Worm (Caenorhabditis elegans) whole organism, L1 larva: ENCODE results near the gene C43G2.3.

Source experiments
- C04F5.9 ChIP-seq: sonication (generic microtip); optimal IDR thresholded peaks from 2 replicates; lab custom pipeline; 2016; ENCODE audit warnings: missing genetic modification characterization, missing compliant biosample characterization
- C16A3.4 ChIP-seq: fragments of 150-350 bp; optimal IDR thresholded peaks from 2 replicates; lab custom pipeline; 2014; ENCODE audit warnings: missing biosample characterization, missing genetic modification characterization
- F16B12.6 ChIP-seq: fragments of 150-350 bp; optimal IDR thresholded peaks from 2 replicates; lab custom pipeline; 2014; ENCODE audit warnings: missing biosample characterization, missing genetic modification characterization
- Y116A8C.19 ChIP-seq: sonication (generic microtip); optimal IDR thresholded peaks from 2 replicates; lab custom pipeline; 2016; ENCODE audit warnings: missing compliant biosample characterization, missing genetic modification characterization, borderline replicate concordance
- alr-1 ChIP-seq: fragments of 200-800 bp; sonication (Bioruptor generic); optimal IDR thresholded peaks from 2 replicates; lab custom pipeline; 2018; ENCODE audit warnings: borderline replicate concordance, mild to moderate bottlenecking, missing genetic modification characterization, missing compliant biosample characterization
- ceh-63 ChIP-seq: fragments of 200-800 bp; sonication (Bioruptor generic); optimal IDR thresholded peaks from 2 replicates; lab custom pipeline; 2018; ENCODE audit warnings: mild to moderate bottlenecking, missing genetic modification characterization, missing compliant biosample characterization
- ceh-8 ChIP-seq: fragments of 200-800 bp; sonication (Bioruptor generic); optimal IDR thresholded peaks from 2 replicates; lab custom pipeline; 2018; ENCODE audit warnings: mild to moderate bottlenecking, missing genetic modification characterization, moderate library complexity, missing compliant biosample characterization
- ceh-82 ChIP-seq, 3 experiments: fragments of 150-350 bp in 1 of 3; sonication (generic microtip) in 2 of 3; optimal IDR thresholded peaks; 2 replicates each; lab custom pipeline; 2014 to 2017; ENCODE audit warnings: missing biosample characterization in 3 of 3, missing genetic modification characterization in 3 of 3
- ceh-88 ChIP-seq: fragments of 200-800 bp; sonication (Bioruptor generic); IDR thresholded peaks from 2 replicates; pipeline ENCODE4 v1.3.6; 2022; ENCODE audit warnings: missing genetic modification characterization, missing compliant biosample characterization
- ces-1 ChIP-seq: fragments of 150-350 bp; optimal IDR thresholded peaks from 2 replicates; lab custom pipeline; 2014; ENCODE audit warnings: missing biosample characterization, missing genetic modification reagents, missing genetic modification characterization
- dpl-1 ChIP-seq, 3 experiments: fragments of 150-350 bp in 2 of 3; sonication (generic microtip) in 1 of 3; optimal IDR thresholded peaks; 2 replicates each; lab custom pipeline; 2014 to 2017; ENCODE audit warnings: missing biosample characterization in 3 of 3, missing genetic modification characterization in 3 of 3, missing genetic modification reagents in 3 of 3
- dsc-1 ChIP-seq: sonication (generic microtip); optimal IDR thresholded peaks from 2 replicates; lab custom pipeline; 2016; ENCODE audit warnings: mild to moderate bottlenecking, missing genetic modification characterization, missing compliant biosample characterization
- egl-13 ChIP-seq: sonication (generic microtip); optimal IDR thresholded peaks from 2 replicates; lab custom pipeline; 2016; ENCODE audit warnings: missing genotype, missing genetic modification reagents, missing genetic modification characterization, missing compliant biosample characterization
- egl-27 ChIP-seq, 2 experiments: fragments of 150-350 bp in 1 of 2; sonication (generic microtip); optimal IDR thresholded peaks; 3 replicates each; lab custom pipeline; 2017 to 2018; ENCODE audit warnings: missing biosample characterization in 2 of 2, missing genetic modification characterization in 2 of 2, missing genetic modification reagents in 2 of 2
- fkh-10 ChIP-seq: sonication (generic microtip); optimal IDR thresholded peaks from 2 replicates; lab custom pipeline; 2017; ENCODE audit warnings: missing biosample characterization, missing genetic modification reagents, missing genetic modification characterization
- fkh-8 ChIP-seq: sonication (generic microtip); optimal IDR thresholded peaks from 2 replicates; lab custom pipeline; 2016; ENCODE audit warnings: mild to moderate bottlenecking, missing genetic modification characterization, missing compliant biosample characterization
- fos-1 ChIP-seq: fragments of 150-350 bp; optimal IDR thresholded peaks from 2 replicates; lab custom pipeline; 2014; ENCODE audit warnings: missing biosample characterization, missing genetic modification characterization
- hlh-17 ChIP-seq: fragments of 200-800 bp; sonication (Bioruptor generic); optimal IDR thresholded peaks from 2 replicates; lab custom pipeline; 2018; ENCODE audit warnings: missing genetic modification characterization, mild to moderate bottlenecking, missing compliant biosample characterization, moderate library complexity, borderline replicate concordance
- irx-1 ChIP-seq: sonication (generic microtip); optimal IDR thresholded peaks from 2 replicates; lab custom pipeline; 2016; ENCODE audit warnings: missing genetic modification characterization, missing compliant biosample characterization
- isw-1 ChIP-seq: fragments of 200-800 bp; sonication (Bioruptor generic); IDR thresholded peaks from 2 replicates; pipeline ENCODE4 v1.3.6; 2022; ENCODE audit warnings: missing genetic modification characterization, missing compliant biosample characterization
- jun-1 ChIP-seq: fragments of 150-350 bp; optimal IDR thresholded peaks from 2 replicates; lab custom pipeline; 2014; ENCODE audit warnings: missing biosample characterization, missing genetic modification reagents, missing genetic modification characterization
- lin-14 ChIP-seq: fragments of 200-800 bp; sonication (Bioruptor generic); optimal IDR thresholded peaks from 2 replicates; lab custom pipeline; 2018; ENCODE audit warnings: mild to moderate bottlenecking, missing genetic modification characterization, moderate library complexity, missing compliant biosample characterization
- lin-15B ChIP-seq: fragments of 150-350 bp; sonication (generic microtip); optimal IDR thresholded peaks from 3 replicates; lab custom pipeline; 2014; ENCODE audit warnings: missing biosample characterization, missing genetic modification characterization
- lin-39 ChIP-seq: fragments of 150-350 bp; optimal IDR thresholded peaks from 2 replicates; lab custom pipeline; 2014; ENCODE audit warnings: missing biosample characterization, missing genetic modification reagents, missing genetic modification characterization
- lsy-2 ChIP-seq, 2 experiments: fragments of 150-350 bp; optimal IDR thresholded peaks; 2 replicates each; lab custom pipeline; 2014; ENCODE audit warnings: missing biosample characterization in 2 of 2, missing genetic modification characterization in 2 of 2
- mab-9 ChIP-seq: fragments of 200-800 bp; sonication (Bioruptor generic); IDR thresholded peaks from 2 replicates; pipeline ENCODE4 v1.3.6; 2022; ENCODE audit warnings: missing genetic modification reagents, missing genetic modification characterization, missing compliant biosample characterization
- nhr-11 ChIP-seq: fragments of 150-350 bp; optimal IDR thresholded peaks from 2 replicates; lab custom pipeline; 2014; ENCODE audit warnings: missing biosample characterization, missing genetic modification characterization
- nhr-19 ChIP-seq: fragments of 200-800 bp; sonication (Bioruptor generic); conservative IDR thresholded peaks from 2 replicates; pipeline ENCODE4 v1.3.6; 2022; ENCODE audit warnings: missing genetic modification characterization, missing compliant biosample characterization
- nhr-237 ChIP-seq: fragments of 150-350 bp; optimal IDR thresholded peaks from 2 replicates; lab custom pipeline; 2014; ENCODE audit warnings: missing biosample characterization, missing genetic modification characterization
- nhr-28 ChIP-seq: fragments of 150-350 bp; optimal IDR thresholded peaks from 2 replicates; lab custom pipeline; 2014; ENCODE audit warnings: missing biosample characterization, missing genetic modification characterization
- nhr-47 ChIP-seq: sonication (generic microtip); optimal IDR thresholded peaks from 2 replicates; lab custom pipeline; 2016; ENCODE audit warnings: mild to moderate bottlenecking, missing genetic modification characterization, moderate library complexity, missing compliant biosample characterization
- nhr-71 ChIP-seq: sonication (generic microtip); optimal IDR thresholded peaks from 2 replicates; lab custom pipeline; 2016; ENCODE audit warnings: mild to moderate bottlenecking, missing genetic modification characterization, moderate library complexity, missing compliant biosample characterization
- nhr-76 ChIP-seq: sonication (generic microtip); optimal IDR thresholded peaks from 2 replicates; lab custom pipeline; 2017; ENCODE audit warnings: missing biosample characterization, missing genetic modification characterization
- nhr-77 ChIP-seq: fragments of 150-350 bp; optimal IDR thresholded peaks from 2 replicates; lab custom pipeline; 2014; ENCODE audit warnings: missing biosample characterization, missing genetic modification characterization
- pag-3 ChIP-seq: sonication (generic microtip); optimal IDR thresholded peaks from 2 replicates; lab custom pipeline; 2017; ENCODE audit warnings: missing genetic modification characterization, mild to moderate bottlenecking, missing compliant biosample characterization, antibody characterized with exemption, borderline replicate concordance; ENCODE audit not compliant: insufficient read depth
- pax-3 ChIP-seq: fragments of 200-800 bp; sonication (Bioruptor generic); optimal IDR thresholded peaks from 2 replicates; lab custom pipeline; 2018; ENCODE audit warnings: mild to moderate bottlenecking, missing genetic modification characterization, moderate library complexity, missing compliant biosample characterization
- rnt-1 ChIP-seq: sonication (generic microtip); optimal IDR thresholded peaks from 2 replicates; lab custom pipeline; 2016; ENCODE audit warnings: mild to moderate bottlenecking, missing genetic modification characterization, moderate library complexity, missing compliant biosample characterization
- skn-1 ChIP-seq: fragments of 150-350 bp; optimal IDR thresholded peaks from 2 replicates; lab custom pipeline; 2014; ENCODE audit warnings: missing biosample characterization, missing genetic modification characterization
- snpc-4 ChIP-seq: fragments of 150-350 bp; optimal IDR thresholded peaks from 2 replicates; lab custom pipeline; 2014; ENCODE audit warnings: missing biosample characterization, missing genetic modification characterization
- sox-4 ChIP-seq: sonication (generic microtip); optimal IDR thresholded peaks from 2 replicates; lab custom pipeline; 2016; ENCODE audit warnings: missing genetic modification characterization, missing compliant biosample characterization
- sptf-1 ChIP-seq: fragments of 150-350 bp; optimal IDR thresholded peaks from 2 replicates; lab custom pipeline; 2014; ENCODE audit warnings: missing biosample characterization, missing genetic modification characterization
- sup-37 ChIP-seq: fragments of 200-800 bp; sonication (Bioruptor generic); optimal IDR thresholded peaks from 2 replicates; lab custom pipeline; 2018; ENCODE audit warnings: mild to moderate bottlenecking, missing genetic modification characterization, missing compliant biosample characterization
- tbx-2 ChIP-seq: sonication (generic microtip); optimal IDR thresholded peaks from 2 replicates; lab custom pipeline; 2016; ENCODE audit warnings: missing genetic modification characterization, missing compliant biosample characterization
- tlp-1 ChIP-seq: fragments of 150-350 bp; optimal IDR thresholded peaks from 2 replicates; lab custom pipeline; 2014; ENCODE audit warnings: missing biosample characterization, missing genetic modification characterization
- unc-86 ChIP-seq: sonication (generic microtip); optimal IDR thresholded peaks from 2 replicates; lab custom pipeline; 2016; ENCODE audit warnings: missing genetic modification characterization, missing compliant biosample characterization
- unc-98 ChIP-seq: fragments of 200-800 bp; sonication (Bioruptor generic); IDR thresholded peaks from 2 replicates; pipeline ENCODE4 v1.3.6; 2022; ENCODE audit warnings: missing genetic modification characterization, missing compliant biosample characterization
- vab-15 ChIP-seq: sonication (generic microtip); optimal IDR thresholded peaks from 2 replicates; lab custom pipeline; 2017; ENCODE audit warnings: missing genotype, mild to moderate bottlenecking, missing genetic modification characterization, missing compliant biosample characterization
- xbp-1 ChIP-seq: sonication (generic microtip); optimal IDR thresholded peaks from 2 replicates; lab custom pipeline; 2016; ENCODE audit warnings: missing genetic modification characterization, missing compliant biosample characterization
- zag-1 ChIP-seq: fragments of 150-350 bp; optimal IDR thresholded peaks from 2 replicates; lab custom pipeline; 2014; ENCODE audit warnings: missing biosample characterization, missing genetic modification characterization
- zip-4 ChIP-seq: fragments of 200-800 bp; sonication (Bioruptor generic); optimal IDR thresholded peaks from 2 replicates; lab custom pipeline; 2018; ENCODE audit warnings: mild to moderate bottlenecking, missing genetic modification characterization, moderate library complexity, missing compliant biosample characterization
- ztf-11 ChIP-seq, 2 experiments: sonication (generic microtip); optimal IDR thresholded peaks; 2 replicates each; lab custom pipeline; 2016 to 2017; ENCODE audit warnings: missing genetic modification characterization in 2 of 2, missing biosample characterization in 1 of 2, missing compliant biosample characterization in 1 of 2
- ztf-4 ChIP-seq: fragments of 150-350 bp; optimal IDR thresholded peaks from 2 replicates; lab custom pipeline; 2014; ENCODE audit warnings: missing biosample characterization, missing genetic modification characterization

The C43G2.3 gene

ce11 chrIV:6585397-6585921 lies 7.4 kb downstream of the C43G2.3 start, which contains the start of the genes F38A5.2 and dnj-11 (continued):
- TF ChIP-seq tlp-1 (tag; lab: Kevin White, UChicago) (no peak), hlh-17 (GFP tag; lab: Kevin White, UChicago) (no peak), sptf-1 (tag; lab: Kevin White, UChicago) (no peak), fkh-10 (GFP tag; lab: Kevin White, UChicago) (peak; percentile 65), vab-15 (tag; lab: Kevin White, UChicago) (peak; percentile 55), tbx-2 (peak; percentile 86), fkh-8 (peak; percentile 81), lsy-2 (tag; optimal IDR thresholded peaks at IDR 0.05; lab: Kevin White, UChicago) (peak; percentile 87 to 93), ztf-11 (tag; optimal IDR thresholded peaks at IDR 0.05; lab: Kevin White, UChicago) (peak in 1 of 2 experiments; percentile 48), nhr-76 (tag; lab: Kevin White, UChicago) (no peak), nhr-47 (tag; lab: Kevin White, UChicago) (peak; percentile 88), rnt-1 (tag; lab: Kevin White, UChicago) (peak; percentile 90), ceh-63 (GFP tag; lab: Kevin White, UChicago) (no peak), Y116A8C.19 (tag; lab: Kevin White, UChicago) (no peak), skn-1 (peak; percentile 90), nhr-11 (tag; lab: Kevin White, UChicago) (no peak), nhr-237 (tag; lab: Kevin White, UChicago) (peak; percentile 52), nhr-77 (tag; lab: Kevin White, UChicago) (peak; percentile 77), ceh-82 (tag; optimal IDR thresholded peaks at IDR 0.05; lab: Kevin White, UChicago) (peak; percentile 70 to 93 (median 80)), C16A3.4 (peak; percentile 86), ceh-88 (GFP tag; lab: Robert Waterston, UW) (peak; percentile 52; the same call in 1 of the 2 replicates), snpc-4 (tag; lab: Kevin White, UChicago) (peak; percentile 67), zip-4 (GFP tag; lab: Kevin White, UChicago) (peak; percentile 58), mab-9 (no peak), zag-1 (tag; lab: Kevin White, UChicago) (no peak), alr-1 (tag; lab: Kevin White, UChicago) (no peak), lin-39 (tag; lab: Kevin White, UChicago) (peak; percentile 59), jun-1 (tag; lab: Kevin White, UChicago) (peak; percentile 69), F16B12.6 (tag; lab: Kevin White, UChicago) (peak; percentile 60), lin-14 (peak; percentile 89), ces-1 (GFP tag; lab: Kevin White, UChicago) (no peak), unc-98 (GFP tag; lab: Robert Waterston, UW) (no peak), nhr-28 (no peak), pag-3 (tag; lab: Kevin White, UChicago) (peak; percentile 26), unc-86 (tag; lab: Kevin White, UChicago) (peak; percentile 80), dpl-1 (GFP tag; optimal IDR thresholded peaks at IDR 0.05; lab: Kevin White, UChicago) (peak; percentile 79 to 86 (median 83)), irx-1 (tag; lab: Kevin White, UChicago) (peak; percentile 75), sox-4 (tag; lab: Kevin White, UChicago) (peak; percentile 42), sup-37 (GFP tag; lab: Kevin White, UChicago) (peak; percentile 7), C04F5.9 (tag; lab: Kevin White, UChicago) (peak; percentile 28), dsc-1 (tag; lab: Kevin White, UChicago) (peak; percentile 75), lin-15B (tag; lab: Kevin White, UChicago) (peak; percentile 91), ztf-4 (tag; lab: Kevin White, UChicago) (peak; percentile 29), egl-13 (tag; lab: Kevin White, UChicago) (peak; percentile 56), fos-1 (peak; percentile 62), nhr-71 (peak; percentile 90), pax-3 (tag; lab: Kevin White, UChicago) (peak; percentile 48), xbp-1 (peak; percentile 86), egl-27 (tag; optimal IDR thresholded peaks at IDR 0.05; lab: Kevin White, UChicago) (no peak), ceh-8 (no peak), isw-1 (GFP tag; lab: Robert Waterston, UW) (peak; percentile 88), nhr-19 (GFP tag; lab: Robert Waterston, UW) (peak; percentile 82)
